Fruit fly (Drosophila melanogaster): ENCODE data around the gene CG33635.

Gene CG33635

DNA sequence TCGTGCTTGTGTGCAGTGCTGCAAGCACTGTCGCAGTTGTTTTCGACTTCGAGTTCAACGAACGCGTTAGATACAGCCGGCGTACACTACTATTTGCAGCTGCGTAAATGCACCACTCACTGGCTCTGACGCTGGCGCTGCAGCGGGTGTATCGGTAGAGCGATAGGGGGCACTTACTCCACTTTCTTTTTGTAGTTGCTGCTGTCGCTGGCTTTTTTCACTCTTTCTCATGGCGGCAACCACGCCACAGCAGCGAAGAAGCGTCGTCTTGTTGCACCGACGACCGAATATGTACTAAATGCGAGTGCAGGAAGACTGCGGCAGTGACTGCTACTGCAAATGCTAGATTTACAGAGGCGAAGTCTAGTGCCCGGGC, 37.0 kb downstream of the CG33635 start, which contains the start of gene CG4822:
Gene CG4822 (minus strand): TSS at position 299 of the 376 bp plus-strand sequence.
- TF ChIP-seq CG10431 (GFP tag; optimal IDR thresholded peaks at IDR 0.05) = no peak
- no peak for TF ChIP-seq E2f1 (GFP tag; IDR thresholded peaks at IDR 0.05)
- TF ChIP-seq CG12769 (tag; optimal IDR thresholded peaks at IDR 0.05) = no peak
- TF ChIP-seq CG9437 (GFP tag; optimal IDR thresholded peaks at IDR 0.05) = no peak
- TF ChIP-seq CG8388 (GFP tag; optimal IDR thresholded peaks at IDR 0.05) = no peak
- no peak for TF ChIP-seq CG12391 (tag; optimal IDR thresholded peaks at IDR 0.05)
- TF ChIP-seq HLH3B (GFP tag; IDR thresholded peaks at IDR 0.05) = no peak
- TF ChIP-seq CG6791 (GFP tag; IDR thresholded peaks at IDR 0.05; ENCODE audit: partially characterized antibody) = 0 out of 3 replicates have a peak, but pooled peaks have one; percentile 6
- peak; percentile 77 for TF ChIP-seq CG2199 (GFP tag; IDR thresholded peaks at IDR 0.05)
- no peak for TF ChIP-seq CG5953 (GFP tag; IDR thresholded peaks at IDR 0.05)
- TF ChIP-seq Dad (GFP tag; optimal IDR thresholded peaks at IDR 0.05) = no peak
- no peak for TF ChIP-seq CG8944 (GFP tag; optimal IDR thresholded peaks at IDR 0.05)
- TF ChIP-seq pita (GFP tag; optimal IDR thresholded peaks at IDR 0.05) = no peak
- TF ChIP-seq CG14050 (GFP tag; IDR thresholded peaks at IDR 0.05) = no peak
- TF ChIP-seq kay (GFP tag; optimal IDR thresholded peaks at IDR 0.05) = no peak
- no peak for TF ChIP-seq Mes4 (GFP tag; optimal IDR thresholded peaks at IDR 0.05)
- no peak for TF ChIP-seq lola (GFP tag; optimal IDR thresholded peaks at IDR 0.05)
- TF ChIP-seq tin (GFP tag; optimal IDR thresholded peaks at IDR 0.05) = no peak
- peak; percentile 63 for TF ChIP-seq kni (GFP tag; optimal IDR thresholded peaks at IDR 0.05)
- TF ChIP-seq CG6272 (GFP tag; IDR thresholded peaks at IDR 0.05) = 0 out of 2 replicates have a peak, but pooled peaks have one; percentile 34
- TF ChIP-seq nmo (GFP tag; optimal IDR thresholded peaks at IDR 0.05) = no peak
- TF ChIP-seq CG3726 (GFP tag; IDR thresholded peaks at IDR 0.05) = no peak
- TF ChIP-seq Sry-β (GFP tag; optimal IDR thresholded peaks at IDR 0.05) = no peak
- TF ChIP-seq CG7556 (GFP tag; optimal IDR thresholded peaks at IDR 0.05) = no peak
- TF ChIP-seq hth (optimal IDR thresholded peaks at IDR 0.05) = no peak
- TF ChIP-seq HmgZ (tag; optimal IDR thresholded peaks at IDR 0.05) = no peak
- no peak for TF ChIP-seq CG12155 (GFP tag; optimal IDR thresholded peaks at IDR 0.05)
- TF ChIP-seq Ravus (GFP tag; IDR thresholded peaks at IDR 0.05) = no peak
- TF ChIP-seq CG12104 (GFP tag; optimal IDR thresholded peaks at IDR 0.05) = no peak
- TF ChIP-seq CG1233 (GFP tag; optimal IDR thresholded peaks at IDR 0.05) = no peak
- no peak for TF ChIP-seq Eip74EF (GFP tag; optimal IDR thresholded peaks at IDR 0.05)
- no peak for TF ChIP-seq dpn (GFP tag; optimal IDR thresholded peaks at IDR 0.05)
- no peak for TF ChIP-seq CG4820 (GFP tag; optimal IDR thresholded peaks at IDR 0.05)
- no peak for TF ChIP-seq HLH54F (GFP tag; optimal IDR thresholded peaks at IDR 0.05)
- TF ChIP-seq pros (GFP tag; optimal IDR thresholded peaks at IDR 0.05) = peak; percentile 18
- no peak for TF ChIP-seq Deaf1 (tag; optimal IDR thresholded peaks at IDR 0.05)
- TF ChIP-seq CG6765 (GFP tag; optimal IDR thresholded peaks at IDR 0.05) = no peak
- TF ChIP-seq H15 (GFP tag; IDR thresholded peaks at IDR 0.05) = no peak
- TF ChIP-seq CG9817 (tag; optimal IDR thresholded peaks at IDR 0.05) = no peak
- no peak for TF ChIP-seq lab (GFP tag; optimal IDR thresholded peaks at IDR 0.05)
- TF ChIP-seq Aef1 (GFP tag; IDR thresholded peaks at IDR 0.05) = no peak
- TF ChIP-seq Dll (GFP tag; IDR thresholded peaks at IDR 0.05; ENCODE audit: partially characterized antibody) = no peak
- no peak for TF ChIP-seq NfI (GFP tag; optimal IDR thresholded peaks at IDR 0.05)
- no peak for TF ChIP-seq Lim3 (GFP tag; IDR thresholded peaks at IDR 0.05)
- TF ChIP-seq her (GFP tag; optimal IDR thresholded peaks at IDR 0.05) = no peak
- no peak for TF ChIP-seq amos (GFP tag; IDR thresholded peaks at IDR 0.05; ENCODE audit: partially characterized antibody)
- TF ChIP-seq sob (GFP tag; IDR thresholded peaks at IDR 0.05) = 0 out of 2 replicates have a peak, but pooled peaks have one; percentile 36
- TF ChIP-seq CG4328 (GFP tag; optimal IDR thresholded peaks at IDR 0.05) = no peak
- TF ChIP-seq pb (GFP tag; optimal IDR thresholded peaks at IDR 0.05) = no peak
- 0 out of 2 replicates have a peak, but pooled peaks have one; percentile 12 for TF ChIP-seq CG11085 (GFP tag; IDR thresholded peaks at IDR 0.05)
- no peak for TF ChIP-seq CHES-1-like (GFP tag; optimal IDR thresholded peaks at IDR 0.05)
